Fruit fly (Drosophila melanogaster): Measurements from ENCODE around the gene Atg8b.

Atg8b gene

DNA sequence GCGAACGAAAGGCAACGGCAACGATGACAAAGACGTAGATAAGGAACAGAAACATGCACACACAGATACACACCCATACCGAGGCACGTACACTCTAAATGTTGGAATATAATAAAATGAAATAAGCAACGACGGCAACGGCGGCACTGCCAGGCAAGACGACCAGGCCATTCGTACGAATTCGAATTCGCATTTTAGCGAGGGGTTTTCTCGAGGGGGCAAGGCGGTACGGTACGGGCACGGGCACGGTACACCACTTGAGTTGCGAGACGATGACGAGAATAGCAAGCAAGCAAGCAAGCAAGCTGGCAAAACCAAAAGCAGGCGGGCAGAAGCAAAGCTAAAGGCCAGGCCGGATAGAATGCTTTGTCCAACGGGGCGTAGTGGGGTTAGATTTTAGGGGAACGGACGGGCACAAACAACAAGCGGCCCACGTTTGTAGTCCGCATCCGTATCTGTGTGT, 23.7 kb downstream of the Atg8b start (continued):
- TF ChIP-seq CG6808 (GFP tag; optimal IDR thresholded peaks at IDR 0.05), result peak; percentile 5
- peak; percentile 12 for TF ChIP-seq CG1621 (tag; optimal IDR thresholded peaks at IDR 0.05)
- TF ChIP-seq CG6854 (GFP tag; optimal IDR thresholded peaks at IDR 0.05), result peak; percentile 71
- TF ChIP-seq ss (GFP tag; optimal IDR thresholded peaks at IDR 0.05), result peak; percentile 31 to 38
- 0 out of 2 replicates have a peak, but pooled peaks have one; percentile 31 for TF ChIP-seq CG11294 (GFP tag; IDR thresholded peaks at IDR 0.05)
- no peak for TF ChIP-seq CG9139 (GFP tag; optimal IDR thresholded peaks at IDR 0.05)
- peak; percentile 2 for TF ChIP-seq CG3919 (GFP tag; optimal IDR thresholded peaks at IDR 0.05)
- peak; percentile 5 for TF ChIP-seq Hr4 (GFP tag; optimal IDR thresholded peaks at IDR 0.05)
- TF ChIP-seq CG8319 (GFP tag; optimal IDR thresholded peaks at IDR 0.05), result no peak
- peak; percentile 60 for TF ChIP-seq vri (GFP tag; optimal IDR thresholded peaks at IDR 0.05)
- no peak for TF ChIP-seq CG7368 (GFP tag; optimal IDR thresholded peaks at IDR 0.05)
- peak; percentile 68 for TF ChIP-seq Sox14 (GFP tag; optimal IDR thresholded peaks at IDR 0.05)

DNA sequence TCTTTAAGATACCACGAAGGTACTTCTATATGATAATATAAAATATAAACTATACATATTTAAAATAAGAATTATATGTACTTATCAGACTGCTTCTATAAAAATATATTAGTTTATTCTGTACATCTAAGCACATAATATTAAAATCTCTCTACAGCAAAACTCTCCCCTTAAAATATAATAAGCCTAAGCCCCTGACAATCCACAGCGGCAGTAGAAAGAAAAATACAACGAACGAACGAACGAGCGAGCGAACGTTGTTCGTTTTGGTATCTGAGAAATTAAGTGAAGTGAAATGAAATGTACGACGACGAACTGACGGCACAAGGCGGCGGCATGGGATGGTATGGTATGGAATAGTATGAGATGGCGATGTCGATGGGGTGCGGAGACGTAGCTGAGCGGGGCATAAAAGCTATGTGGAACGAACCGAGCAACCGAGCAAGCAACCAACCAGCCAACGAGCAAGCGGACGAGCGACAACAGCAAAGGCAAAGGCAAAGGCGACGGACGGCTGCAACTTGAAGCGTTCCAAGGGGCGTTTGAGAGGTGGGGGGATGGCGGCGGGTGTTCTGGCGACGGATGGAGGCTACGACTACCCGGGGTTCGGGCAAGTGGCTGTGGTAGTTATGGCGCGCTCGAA, 24.3 kb downstream of the Atg8b start:
- TF ChIP-seq fd59A (GFP tag; optimal IDR thresholded peaks at IDR 0.05), result peak; percentile 91
- peak; percentile 98 for TF ChIP-seq CG6276 (GFP tag; optimal IDR thresholded peaks at IDR 0.05)
- TF ChIP-seq Ets21C (GFP tag; optimal IDR thresholded peaks at IDR 0.05), result peak; percentile 80
- peak; percentile 99 for TF ChIP-seq CG8119 (GFP tag; IDR thresholded peaks at IDR 0.05)
- TF ChIP-seq Smox (GFP tag; optimal IDR thresholded peaks at IDR 0.05), result peak; percentile 90
- peak; percentile 93 for TF ChIP-seq svp (GFP tag)
- TF ChIP-seq cyc (GFP tag; optimal IDR thresholded peaks at IDR 0.05), result peak; percentile 88
- TF ChIP-seq salr (GFP tag; optimal IDR thresholded peaks at IDR 0.05), result peak; percentile 86 to 93
- TF ChIP-seq ss (GFP tag; optimal IDR thresholded peaks at IDR 0.05), result peak; percentile 97 to 98
- TF ChIP-seq CG4318 (GFP tag; optimal IDR thresholded peaks at IDR 0.05), result peak; percentile 96
- TF ChIP-seq Gug (GFP tag; IDR thresholded peaks at IDR 0.05), result peak; percentile 97
- TF ChIP-seq dsx (GFP tag; optimal IDR thresholded peaks at IDR 0.05; ENCODE audit: poor library complexity, severe bottlenecking), result peak; percentile 98
- TF ChIP-seq esn (GFP tag; optimal IDR thresholded peaks at IDR 0.05), result peak; percentile 98
- peak; percentile 98 for TF ChIP-seq CG6792 (GFP tag; optimal IDR thresholded peaks at IDR 0.05)
- peak; percentile 86 for TF ChIP-seq Hr39 (GFP tag; optimal IDR thresholded peaks at IDR 0.05)
- peak; percentile 82 for TF ChIP-seq fkh (GFP tag; optimal IDR thresholded peaks at IDR 0.05)
- TF ChIP-seq Lpt (GFP tag; optimal IDR thresholded peaks at IDR 0.05), result peak; percentile 44
- TF ChIP-seq Ets96B (tag; optimal IDR thresholded peaks at IDR 0.05), result peak; percentile 99
- TF ChIP-seq Eip93F (GFP tag; optimal IDR thresholded peaks at IDR 0.05), result peak; percentile 94
- peak; percentile 83 for TF ChIP-seq CG1621 (tag; optimal IDR thresholded peaks at IDR 0.05)
- TF ChIP-seq Eip75B (GFP tag; optimal IDR thresholded peaks at IDR 0.05), result peak; percentile 91
- TF ChIP-seq CG16779 (tag; optimal IDR thresholded peaks at IDR 0.05), result peak; percentile 97
- peak; percentile 94 for TF ChIP-seq Hr4 (GFP tag; optimal IDR thresholded peaks at IDR 0.05)
- peak; percentile 97 for TF ChIP-seq spab (GFP tag; optimal IDR thresholded peaks at IDR 0.05)
- TF ChIP-seq CG11762 (GFP tag; optimal IDR thresholded peaks at IDR 0.05; ENCODE audit: insufficient read depth), result peak; percentile 96
- peak; percentile 87 for TF ChIP-seq CG31627 (GFP tag; optimal IDR thresholded peaks at IDR 0.05)
- TF ChIP-seq CG8319 (GFP tag; optimal IDR thresholded peaks at IDR 0.05), result peak; percentile 96
- TF ChIP-seq lz (GFP tag; optimal IDR thresholded peaks at IDR 0.05), result peak; percentile 94
- TF ChIP-seq achi (GFP tag; optimal IDR thresholded peaks at IDR 0.05), result peak; percentile 98
- peak; percentile 76 for TF ChIP-seq fd85E (GFP tag; optimal IDR thresholded peaks at IDR 0.05)
- TF ChIP-seq net (GFP tag; optimal IDR thresholded peaks at IDR 0.05), result peak; percentile 96
- TF ChIP-seq CG32006 (GFP tag; optimal IDR thresholded peaks at IDR 0.05), result peak; percentile 99
- TF ChIP-seq Eip78C (GFP tag), result peak; percentile 98
- peak; percentile 84 for TF ChIP-seq vri (GFP tag; optimal IDR thresholded peaks at IDR 0.05)
- TF ChIP-seq CG6808 (GFP tag; optimal IDR thresholded peaks at IDR 0.05), result peak; percentile 97
- peak; percentile 99 for TF ChIP-seq CG15336 (GFP tag; IDR thresholded peaks at IDR 0.05)
- peak; percentile 99 for TF ChIP-seq OdsH (GFP tag; optimal IDR thresholded peaks at IDR 0.05)
- TF ChIP-seq Blimp-1 (GFP tag; optimal IDR thresholded peaks at IDR 0.05), result peak; percentile 95
- peak; percentile 98 for TF ChIP-seq acj6 (GFP tag; optimal IDR thresholded peaks at IDR 0.05)
- TF ChIP-seq Hr38 (GFP tag; optimal IDR thresholded peaks at IDR 0.05), result no peak
- TF ChIP-seq CG10669 (GFP tag; optimal IDR thresholded peaks at IDR 0.05), result peak; percentile 97
- TF ChIP-seq CG34406 (GFP tag; optimal IDR thresholded peaks at IDR 0.05), result peak; percentile 99
